Worm (Caenorhabditis elegans): ENCODE data around the gene T16A1.4.

The T16A1.4 gene

DNA sequence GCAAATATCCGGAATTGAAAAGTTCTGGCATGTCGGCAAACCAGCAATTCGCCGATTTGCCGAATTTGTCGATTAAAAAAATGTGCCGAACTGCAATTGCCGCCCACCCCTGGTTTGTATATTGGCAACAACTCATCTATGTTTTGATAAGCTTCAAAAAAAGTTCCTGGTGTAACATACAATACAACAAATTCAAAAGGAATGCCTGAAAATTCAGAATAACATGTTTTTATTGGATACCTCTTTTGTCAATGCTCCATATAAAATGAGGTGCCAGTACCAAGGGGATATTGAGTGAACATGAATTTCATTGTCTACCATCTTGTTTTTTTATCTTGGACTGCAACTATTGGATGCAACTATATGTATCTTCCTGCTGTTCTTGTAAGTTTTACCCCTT, at the start of gene T16A1.4:
Gene T16A1.4 (plus strand): TSS at position 301 of the 400 bp plus-strand sequence.
- no peak for TF ChIP-seq pqm-1 (tag; optimal IDR thresholded peaks at IDR 0.05)
- TF ChIP-seq madf-5 (GFP tag; IDR thresholded peaks at IDR 0.05) = no peak
- TF ChIP-seq jun-1 (tag; optimal IDR thresholded peaks at IDR 0.05) = no peak
- no peak for TF ChIP-seq nhr-10 (tag; optimal IDR thresholded peaks at IDR 0.05)
- no peak for TF ChIP-seq nhr-76 (tag; optimal IDR thresholded peaks at IDR 0.05)
- no peak for TF ChIP-seq F37D6.2 (tag; optimal IDR thresholded peaks at IDR 0.05)
- TF ChIP-seq nhr-41 (GFP tag; IDR thresholded peaks at IDR 0.05) = no peak
- no peak for TF ChIP-seq saeg-2 (GFP tag; IDR thresholded peaks at IDR 0.05)

DNA sequence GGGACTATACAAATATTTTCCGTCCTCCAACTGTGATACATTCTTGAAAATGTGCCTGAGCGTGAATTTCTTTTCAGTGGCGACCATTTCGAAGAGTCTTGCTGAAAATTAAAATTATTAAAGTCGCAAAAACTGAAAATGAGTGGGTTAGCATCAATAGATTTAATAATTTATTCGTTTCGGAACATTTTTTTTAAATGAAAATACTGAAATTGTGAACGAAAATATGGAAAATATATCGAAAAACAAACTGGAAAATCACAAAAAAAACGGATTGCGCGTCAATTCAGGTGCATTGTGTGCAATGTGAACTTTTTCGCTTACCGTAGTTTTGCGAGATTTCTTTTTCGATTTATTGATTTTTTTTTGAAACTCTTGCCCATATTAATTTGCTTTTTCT, 49.5 kb upstream of the T16A1.4 start, which contains the start of gene bath-5:
Gene bath-5 (minus strand): TSS at position 101 of the 400 bp plus-strand sequence.
- no peak for TF ChIP-seq nhr-11 (tag; optimal IDR thresholded peaks at IDR 0.05)
- no peak for TF ChIP-seq ama-1 (optimal IDR thresholded peaks at IDR 0.05)
- TF ChIP-seq hlh-30 (tag; optimal IDR thresholded peaks at IDR 0.05; ENCODE audit: insufficient read depth) = no peak
- no peak for TF ChIP-seq zag-1 (tag; optimal IDR thresholded peaks at IDR 0.05)
- no peak for TF ChIP-seq rbr-2 (tag; optimal IDR thresholded peaks at IDR 0.05)
- TF ChIP-seq cey-2 (tag; optimal IDR thresholded peaks at IDR 0.05; ENCODE audit: borderline replicate concordance, insufficient read depth) = no peak
- TF ChIP-seq dpl-1 (GFP tag; optimal IDR thresholded peaks at IDR 0.05) = no peak
- TF ChIP-seq tra-1 (GFP tag; IDR thresholded peaks at IDR 0.05) = no peak
- TF ChIP-seq ZK337.2 (GFP tag; IDR thresholded peaks at IDR 0.05) = no peak
- no peak for TF ChIP-seq daf-19 (GFP tag; conservative IDR thresholded peaks at IDR 0.05)
- no peak for TF ChIP-seq F44E2.7 (GFP tag; IDR thresholded peaks at IDR 0.05)
- no peak for TF ChIP-seq F37D6.2 (tag; optimal IDR thresholded peaks at IDR 0.05)
- no peak for TF ChIP-seq zfp-2 (tag; optimal IDR thresholded peaks at IDR 0.05)
- TF ChIP-seq zip-2 (tag; optimal IDR thresholded peaks at IDR 0.05) = no peak
- no peak for TF ChIP-seq D1046.2 (GFP tag; IDR thresholded peaks at IDR 0.05)
- TF ChIP-seq nhr-102 (tag; optimal IDR thresholded peaks at IDR 0.05) = no peak

DNA sequence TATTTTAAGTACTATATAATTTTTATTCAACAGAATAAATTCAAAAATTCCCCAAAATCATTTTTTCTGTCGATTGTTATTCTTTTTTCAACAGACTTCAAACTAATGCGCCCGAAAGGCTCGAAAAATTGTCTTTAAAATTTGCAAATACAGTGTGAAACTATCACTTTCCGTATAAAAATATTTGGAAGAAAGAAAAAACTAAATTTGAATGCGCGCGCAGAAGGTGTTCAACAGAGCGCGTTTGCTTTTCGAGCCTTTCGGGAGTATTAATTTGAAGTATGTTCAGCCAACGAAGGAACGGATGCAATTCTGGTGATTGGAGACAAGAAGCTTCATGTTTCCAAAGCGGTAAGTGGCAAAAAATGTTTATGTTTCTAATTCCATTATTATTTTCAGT, 49.1 kb upstream of the T16A1.4 start, which contains the start of gene btb-4:
Gene btb-4 (plus strand): TSS at position 35 of the 400 bp plus-strand sequence.
- peak; percentile 24 for TF ChIP-seq dpl-1 (GFP tag; optimal IDR thresholded peaks at IDR 0.05)
- TF ChIP-seq lin-38 (GFP tag; IDR thresholded peaks at IDR 0.05) = peak; percentile 68
- TF ChIP-seq aha-1 (tag) = peak; percentile 3

DNA sequence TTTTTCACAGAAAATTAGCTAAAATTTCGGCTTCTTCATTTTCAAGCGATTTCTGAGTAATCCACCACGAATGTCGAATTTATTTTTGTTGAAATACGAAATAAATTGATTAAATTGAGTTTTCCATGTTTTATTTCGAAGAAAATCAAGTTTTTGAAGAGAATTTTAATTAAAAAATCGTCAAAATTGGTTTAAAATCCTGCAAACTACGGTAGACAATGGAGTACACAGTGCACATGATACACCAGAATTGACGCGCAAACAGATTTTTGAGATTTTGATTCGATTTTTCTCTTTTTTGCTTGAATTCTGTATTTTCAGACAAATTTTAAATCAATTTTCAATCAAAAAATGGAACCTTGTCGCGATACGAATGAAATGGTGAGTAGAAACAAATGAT, 48.1 kb upstream of the T16A1.4 start, which contains the start of gene F59H6.14:
Gene F59H6.14 (plus strand): TSS at position 301 of the 400 bp plus-strand sequence.
- no peak for TF ChIP-seq lin-15B (tag; optimal IDR thresholded peaks at IDR 0.05)
- TF ChIP-seq mdl-1 (tag; optimal IDR thresholded peaks at IDR 0.05) = no peak
- TF ChIP-seq F37D6.2 (tag; optimal IDR thresholded peaks at IDR 0.05) = no peak
- no peak for TF ChIP-seq lsy-2 (tag; optimal IDR thresholded peaks at IDR 0.05)
- no peak for TF ChIP-seq nhr-48 (tag; optimal IDR thresholded peaks at IDR 0.05)
- no peak for TF ChIP-seq nhr-25 (tag; optimal IDR thresholded peaks at IDR 0.05; ENCODE audit: borderline replicate concordance, insufficient read depth)
- no peak for TF ChIP-seq ceh-20 (GFP tag; IDR thresholded peaks at IDR 0.05)
- TF ChIP-seq nhr-11 (tag; optimal IDR thresholded peaks at IDR 0.05) = no peak
- TF ChIP-seq nhr-102 (tag; optimal IDR thresholded peaks at IDR 0.05) = no peak
- TF ChIP-seq spr-1 (tag; optimal IDR thresholded peaks at IDR 0.05) = no peak

DNA sequence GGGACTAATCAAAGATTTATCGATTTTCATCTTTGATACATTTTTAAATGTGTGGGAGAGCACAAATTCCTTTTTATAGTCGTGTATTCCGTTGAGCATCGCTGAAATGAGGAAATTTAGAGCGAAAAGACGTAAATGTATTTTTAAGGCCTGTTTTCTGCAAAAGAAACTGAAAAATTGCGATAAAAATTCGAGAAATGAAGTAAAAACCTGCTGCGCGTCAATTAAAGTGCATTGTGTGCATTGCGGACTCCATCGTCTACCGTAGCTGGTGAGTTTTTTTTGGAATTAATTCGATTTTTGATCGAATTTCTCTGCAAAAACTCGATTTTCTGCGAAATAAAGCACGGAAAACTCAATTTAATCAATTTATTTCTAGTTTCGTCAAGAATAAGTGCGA, 42.1 kb upstream of the T16A1.4 start, which contains the start of gene bath-19:
Gene bath-19 (minus strand): TSS at position 101 of the 400 bp plus-strand sequence.
- TF ChIP-seq mdl-1 (tag; optimal IDR thresholded peaks at IDR 0.05) = no peak
- no peak for TF ChIP-seq spr-1 (tag; optimal IDR thresholded peaks at IDR 0.05)
- TF ChIP-seq F49E8.2 (tag; optimal IDR thresholded peaks at IDR 0.05; ENCODE audit: borderline replicate concordance) = no peak
- no peak for TF ChIP-seq Y5F2A.4 (GFP tag; optimal IDR thresholded peaks at IDR 0.05)
- no peak for TF ChIP-seq ztf-7 (tag; optimal IDR thresholded peaks at IDR 0.05)
- no peak for TF ChIP-seq mep-1 (tag; optimal IDR thresholded peaks at IDR 0.05)
- no peak for TF ChIP-seq nhr-28 (tag; optimal IDR thresholded peaks at IDR 0.05)
- no peak for TF ChIP-seq lin-39 (tag; optimal IDR thresholded peaks at IDR 0.05)
- TF ChIP-seq madf-9 (GFP tag; conservative IDR thresholded peaks at IDR 0.05) = no peak
- TF ChIP-seq attf-4 (tag; optimal IDR thresholded peaks at IDR 0.05) = no peak
- TF ChIP-seq aha-1 (tag) = no peak
- TF ChIP-seq lim-7 (GFP tag; IDR thresholded peaks at IDR 0.05) = no peak
- no peak for TF ChIP-seq fkh-10 (GFP tag; optimal IDR thresholded peaks at IDR 0.05)
- no peak for TF ChIP-seq dpl-1 (GFP tag; optimal IDR thresholded peaks at IDR 0.05)
